Worm (Caenorhabditis elegans) whole organism, L3 larva: ENCODE measurements around the gene atln-1.

ENCODE experiments used
- R02D3.7 ChIP-seq: fragments of 150-350 bp; optimal IDR thresholded peaks from 2 replicates; lab custom pipeline; 2014; ENCODE audit warnings: missing biosample characterization, missing genetic modification characterization
- ZK546.5 ChIP-seq: sonication (generic microtip); optimal IDR thresholded peaks from 2 replicates; lab custom pipeline; 2017; ENCODE audit warnings: missing biosample characterization, missing genetic modification characterization
- aly-2 ChIP-seq: fragments of 150-350 bp; optimal IDR thresholded peaks from 2 replicates; lab custom pipeline; 2014; ENCODE audit warnings: missing biosample characterization, missing genetic modification characterization
- ama-1 ChIP-seq: fragments of 150-350 bp; optimal IDR thresholded peaks from 2 replicates; lab custom pipeline; 2018
- ceh-16 ChIP-seq: sonication (generic microtip); optimal IDR thresholded peaks from 2 replicates; lab custom pipeline; 2017; ENCODE audit warnings: missing biosample characterization, missing genetic modification characterization
- egl-27 ChIP-seq: sonication (generic microtip); optimal IDR thresholded peaks from 4 replicates; lab custom pipeline; 2017; ENCODE audit warnings: missing biosample characterization, missing genetic modification reagents, missing genetic modification characterization
- egl-5 ChIP-seq: fragments of 150-350 bp; optimal IDR thresholded peaks from 2 replicates; lab custom pipeline; 2017; ENCODE audit warnings: missing biosample characterization, missing genetic modification reagents, missing genetic modification characterization, inconsistent platforms
- elt-1 ChIP-seq: fragments of 150-350 bp; optimal IDR thresholded peaks from 2 replicates; lab custom pipeline; 2014; ENCODE audit warnings: missing biosample characterization, missing genetic modification characterization
- elt-2 ChIP-seq: sonication (generic microtip); optimal IDR thresholded peaks from 2 replicates; lab custom pipeline; 2016; ENCODE audit warnings: missing genetic modification reagents, mild to moderate bottlenecking, missing genetic modification characterization, missing compliant biosample characterization
- elt-3 ChIP-seq, 3 experiments: fragments of 150-350 bp in 1 of 3; sonication (generic microtip) in 2 of 3; optimal IDR thresholded peaks; 2 replicates in 2 of 3; 4 replicates in 1 of 3; lab custom pipeline; 2014 to 2017; ENCODE audit warnings: missing biosample characterization in 3 of 3, missing genetic modification characterization in 3 of 3
- eor-1 ChIP-seq, 2 experiments: fragments of 150-350 bp; optimal IDR thresholded peaks; 2 replicates each; lab custom pipeline; 2014 to 2018; ENCODE audit warnings: missing biosample characterization in 2 of 2, missing genetic modification characterization in 2 of 2
- fkh-10 ChIP-seq: sonication (generic microtip); optimal IDR thresholded peaks from 2 replicates; lab custom pipeline; 2017; ENCODE audit warnings: missing biosample characterization, missing genetic modification reagents, missing genetic modification characterization
- fkh-2 ChIP-seq: fragments of 150-350 bp; optimal IDR thresholded peaks from 2 replicates; lab custom pipeline; 2014; ENCODE audit warnings: missing biosample characterization, missing genetic modification reagents, missing genetic modification characterization
- fos-1 ChIP-seq: fragments of 150-350 bp; optimal IDR thresholded peaks from 2 replicates; lab custom pipeline; 2014; ENCODE audit warnings: missing biosample characterization, missing genetic modification characterization
- hmg-11 ChIP-seq: sonication (generic microtip); optimal IDR thresholded peaks from 2 replicates; lab custom pipeline; 2016; ENCODE audit warnings: missing genetic modification characterization, missing compliant biosample characterization
- jun-1 ChIP-seq: fragments of 150-350 bp; optimal IDR thresholded peaks from 2 replicates; lab custom pipeline; 2014; ENCODE audit warnings: missing biosample characterization, missing genetic modification reagents, missing genetic modification characterization
- lin-15B ChIP-seq: fragments of 150-350 bp; optimal IDR thresholded peaks from 2 replicates; lab custom pipeline; 2014; ENCODE audit warnings: missing biosample characterization, missing genetic modification characterization
- lin-39 ChIP-seq: fragments of 150-350 bp; optimal IDR thresholded peaks from 2 replicates; lab custom pipeline; 2018; ENCODE audit warnings: missing biosample characterization, missing genetic modification reagents, missing genetic modification characterization
- lsy-12 ChIP-seq: sonication (generic microtip); optimal IDR thresholded peaks from 2 replicates; lab custom pipeline; 2016; ENCODE audit warnings: mild to moderate bottlenecking, missing genetic modification characterization, missing compliant biosample characterization
- mdl-1 ChIP-seq: fragments of 150-350 bp; optimal IDR thresholded peaks from 2 replicates; lab custom pipeline; 2014; ENCODE audit warnings: missing biosample characterization, missing genetic modification characterization
- mml-1 ChIP-seq: fragments of 150-350 bp; sonication (generic microtip); optimal IDR thresholded peaks from 3 replicates; lab custom pipeline; 2014; ENCODE audit warnings: missing biosample characterization, missing genetic modification characterization
- nfya-1 ChIP-seq: sonication (generic microtip); optimal IDR thresholded peaks from 2 replicates; lab custom pipeline; 2017; ENCODE audit warnings: missing genetic modification characterization, mild to moderate bottlenecking, missing compliant biosample characterization, antibody characterized with exemption, moderate library complexity; ENCODE audit not compliant: insufficient read depth
- nhr-12 ChIP-seq: fragments of 150-350 bp; optimal IDR thresholded peaks from 2 replicates; lab custom pipeline; 2014; ENCODE audit warnings: missing biosample characterization, missing genetic modification characterization
- nhr-23 ChIP-seq: fragments of 150-350 bp; optimal IDR thresholded peaks from 2 replicates; lab custom pipeline; 2014; ENCODE audit warnings: missing biosample characterization, missing genetic modification reagents, missing genetic modification characterization
- nhr-237 ChIP-seq: fragments of 150-350 bp; optimal IDR thresholded peaks from 2 replicates; lab custom pipeline; 2014; ENCODE audit warnings: missing biosample characterization, missing genetic modification characterization
- nhr-25 ChIP-seq: sonication (generic microtip); optimal IDR thresholded peaks from 2 replicates; lab custom pipeline; 2017; ENCODE audit warnings: missing biosample characterization, missing genetic modification characterization
- nhr-28 ChIP-seq: fragments of 150-350 bp; optimal IDR thresholded peaks from 2 replicates; lab custom pipeline; 2014; ENCODE audit warnings: missing biosample characterization, missing genetic modification characterization
- nhr-43 ChIP-seq: sonication (generic microtip); optimal IDR thresholded peaks from 2 replicates; lab custom pipeline; 2016; ENCODE audit warnings: mild to moderate bottlenecking, missing genetic modification characterization, missing compliant biosample characterization; ENCODE audit not compliant: poor library complexity, severe bottlenecking
- nhr-67 ChIP-seq: fragments of 150-350 bp; optimal IDR thresholded peaks from 2 replicates; lab custom pipeline; 2014; ENCODE audit warnings: missing biosample characterization, missing genetic modification characterization
- nhr-76 ChIP-seq: fragments of 150-350 bp; sonication (generic microtip); optimal IDR thresholded peaks from 5 replicates; lab custom pipeline; 2014; ENCODE audit warnings: missing biosample characterization, missing genetic modification characterization
- nhr-77 ChIP-seq: fragments of 150-350 bp; optimal IDR thresholded peaks from 2 replicates; lab custom pipeline; 2014; ENCODE audit warnings: missing biosample characterization, missing genetic modification characterization
- pha-4 ChIP-seq: fragments of 150-350 bp; optimal IDR thresholded peaks from 2 replicates; lab custom pipeline; 2014; ENCODE audit warnings: missing biosample characterization, missing genetic modification reagents, missing genetic modification characterization
- pqm-1 ChIP-seq: fragments of 150-350 bp; optimal IDR thresholded peaks from 2 replicates; lab custom pipeline; 2017; ENCODE audit warnings: missing biosample characterization, missing genetic modification characterization, inconsistent platforms
- skn-1 ChIP-seq: fragments of 150-350 bp; optimal IDR thresholded peaks from 2 replicates; lab custom pipeline; 2014; ENCODE audit warnings: missing biosample characterization, missing genetic modification characterization
- tbx-2 ChIP-seq: sonication (generic microtip); optimal IDR thresholded peaks from 2 replicates; lab custom pipeline; 2016; ENCODE audit warnings: mild to moderate bottlenecking, missing genetic modification characterization, missing compliant biosample characterization
- unc-39 ChIP-seq: sonication (generic microtip); optimal IDR thresholded peaks from 4 replicates; lab custom pipeline; 2017; ENCODE audit warnings: missing biosample characterization, missing genetic modification characterization
- ztf-11 ChIP-seq: fragments of 150-350 bp; optimal IDR thresholded peaks from 2 replicates; lab custom pipeline; 2014; ENCODE audit warnings: missing biosample characterization, missing genetic modification characterization

Gene atln-1

DNA sequence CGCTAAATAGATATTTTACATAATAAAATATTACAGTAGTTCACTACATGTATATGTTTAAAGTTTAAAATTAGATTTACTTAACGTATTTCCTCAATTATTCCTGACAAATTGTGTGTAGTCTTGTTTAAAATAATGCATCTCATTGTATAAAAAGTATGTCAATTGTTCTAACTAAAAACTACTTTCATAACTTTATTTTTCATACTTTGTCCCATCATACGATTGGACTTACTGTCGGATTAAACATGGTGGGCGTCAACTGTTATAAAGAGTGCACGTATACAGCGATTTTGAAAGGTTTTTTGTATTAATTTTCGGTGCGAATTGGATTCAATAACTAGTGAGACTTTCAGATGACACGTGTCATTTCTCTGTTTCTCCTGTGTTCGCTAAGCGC, 15.2 kb downstream of the atln-1 start, which contains the start of gene Y54G2A.32:
Y54G2A.32 (plus strand) TSS at position 301 of the 400 bp plus-strand sequence.
- TF ChIP-seq hmg-11 (tag; lab: Kevin White, UChicago) = no peak

DNA sequence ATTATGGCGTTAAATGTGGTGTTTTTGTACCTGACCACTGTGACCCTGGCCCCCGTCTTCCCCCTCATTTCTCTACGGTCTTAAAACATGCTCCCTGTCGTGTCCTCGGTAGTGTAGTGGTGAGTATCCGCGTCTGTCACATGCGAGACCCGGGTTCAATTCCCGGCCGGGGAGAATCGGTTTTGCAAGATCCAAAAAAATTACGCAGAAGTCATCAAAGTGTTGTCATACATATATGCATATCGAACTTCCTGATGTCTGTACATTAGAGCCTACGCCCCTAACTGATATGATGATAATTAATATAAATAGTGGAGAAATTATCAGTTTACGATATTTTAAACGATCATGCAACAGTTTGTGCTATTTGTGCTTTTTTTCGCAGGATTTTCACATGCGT, 17.0 kb downstream of the atln-1 start, which contains the start of gene Y54G2A.45:
Y54G2A.45 (plus strand) TSS at position 333 of the 400 bp plus-strand sequence.
- peak; percentile 10 for TF ChIP-seq lin-39 (tag; lab: Kevin White, UChicago)
- TF ChIP-seq elt-1 (tag; lab: Kevin White, UChicago) = no peak
- TF ChIP-seq hmg-11 (tag; lab: Kevin White, UChicago) = peak; percentile 30
- no peak for TF ChIP-seq nhr-237 (tag; lab: Kevin White, UChicago)
- TF ChIP-seq jun-1 (tag; lab: Kevin White, UChicago) = peak; percentile 64
- TF ChIP-seq skn-1 (tag; lab: Kevin White, UChicago) = peak; percentile 83
- TF ChIP-seq nfya-1 = peak; percentile 31
- TF ChIP-seq egl-5 (tag; lab: Kevin White, UChicago) = no peak
- no peak for TF ChIP-seq fkh-2
- TF ChIP-seq pha-4 = peak; percentile 40
- peak; percentile 31 for TF ChIP-seq nhr-43 (tag; lab: Kevin White, UChicago)
- TF ChIP-seq pqm-1 (tag; lab: Kevin White, UChicago) = peak; percentile 81
- TF ChIP-seq tbx-2 (tag; lab: Kevin White, UChicago) = peak; percentile 29
- no peak for TF ChIP-seq nhr-76
- TF ChIP-seq elt-3 (tag; optimal IDR thresholded peaks at IDR 0.05; lab: Kevin White, UChicago) = no peak
- no peak for TF ChIP-seq nhr-67 (tag; lab: Kevin White, UChicago)
- TF ChIP-seq ama-1 (lab: Kevin White, UChicago) = no peak
- TF ChIP-seq nhr-77 (tag; lab: Kevin White, UChicago) = no peak
- no peak for TF ChIP-seq nhr-23
- TF ChIP-seq lsy-12 (tag; lab: Kevin White, UChicago) = peak; percentile 24
- TF ChIP-seq elt-2 (tag; lab: Kevin White, UChicago) = peak; percentile 89
- TF ChIP-seq lin-15B (tag; lab: Kevin White, UChicago) = peak; percentile 6
- TF ChIP-seq egl-27 (tag; lab: Kevin White, UChicago) = no peak
- no peak for TF ChIP-seq fos-1 (tag; lab: Kevin White, UChicago)
- TF ChIP-seq ZK546.5 = no peak

DNA sequence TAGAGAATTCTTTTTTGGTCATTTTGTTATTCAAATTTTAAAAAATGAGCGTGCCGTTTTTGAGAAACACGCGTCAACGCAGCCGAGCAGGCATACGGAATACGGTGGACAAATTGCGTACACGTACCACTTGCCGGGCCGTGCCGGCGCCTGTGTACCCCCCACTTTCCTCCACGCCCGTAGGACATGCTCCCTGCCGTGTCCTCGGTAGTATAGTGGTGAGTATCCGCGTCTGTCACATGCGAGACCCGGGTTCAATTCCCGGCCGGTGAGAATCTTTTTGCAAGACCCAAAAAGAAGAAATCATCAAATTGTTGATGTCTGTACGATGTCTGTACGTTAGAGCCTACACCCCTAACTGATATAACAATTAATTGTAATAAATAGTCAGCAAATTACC, 19.7 kb downstream of the atln-1 start:
- no peak for TF ChIP-seq unc-39
- TF ChIP-seq nfya-1 = no peak

DNA sequence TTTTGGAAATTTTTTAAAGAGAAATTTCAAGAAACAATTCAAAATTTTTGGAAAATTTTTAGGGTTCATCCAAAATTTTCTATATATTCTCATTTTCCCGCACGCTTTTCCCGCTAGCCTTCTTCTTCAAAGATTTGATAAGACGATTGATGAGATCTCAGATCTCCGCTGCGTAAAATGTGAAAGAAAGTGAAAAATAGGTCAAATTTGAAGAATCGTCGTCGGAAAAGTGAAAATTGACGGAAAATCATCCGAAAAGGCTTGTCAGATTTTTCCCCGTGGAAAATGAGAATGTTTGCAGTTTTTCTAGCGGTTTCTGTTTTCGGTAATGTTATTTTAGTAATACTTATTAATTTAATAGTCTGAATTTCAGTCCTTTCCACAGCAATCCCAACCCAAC, 20.7 kb downstream of the atln-1 start, which contains the start of gene Y54G2A.76:
Y54G2A.76 (plus strand) TSS at position 203 of the 400 bp plus-strand sequence.
- TF ChIP-seq nhr-23 (peak; percentile 32), fkh-10 (no peak)

DNA sequence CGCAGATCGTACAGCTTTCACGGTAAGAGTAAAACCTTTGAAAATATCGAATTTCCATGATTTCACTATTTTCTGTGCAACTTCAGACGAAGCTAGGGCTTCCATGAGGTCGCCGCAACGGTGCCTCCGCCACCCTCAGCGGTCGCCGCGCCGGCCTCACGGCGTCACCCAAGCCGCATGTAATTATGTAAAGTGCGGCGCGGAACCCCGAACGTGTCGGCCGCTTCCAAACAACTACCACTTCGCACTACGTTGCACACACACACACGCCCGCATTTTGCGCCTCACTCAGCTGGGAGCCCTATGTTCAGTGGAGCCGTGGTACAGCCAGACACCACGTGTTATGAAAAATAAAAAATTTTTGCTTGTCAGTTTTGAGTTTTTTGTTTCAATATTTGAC, 28.5 kb downstream of the atln-1 start:
- no peak for TF ChIP-seq nfya-1
- TF ChIP-seq nhr-12 (tag; lab: Kevin White, UChicago) = no peak

DNA sequence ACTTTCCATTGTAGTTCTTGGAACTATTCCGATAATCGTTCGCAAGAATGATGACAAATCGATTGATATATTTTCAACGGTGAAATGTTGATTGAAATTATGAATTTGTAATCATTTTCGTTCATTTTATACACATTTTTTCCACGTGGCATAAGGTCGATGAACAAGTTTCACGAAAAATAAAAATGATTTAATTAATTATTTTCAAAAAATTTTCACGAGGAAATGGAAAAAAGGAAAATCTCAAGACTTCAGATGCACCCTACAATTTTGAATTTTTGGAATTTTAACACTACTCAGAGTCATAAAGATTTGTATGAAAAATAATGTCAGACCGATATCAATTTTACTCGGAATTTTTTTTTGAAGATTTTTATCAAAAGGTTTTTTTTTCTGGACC, 31.1 kb downstream of the atln-1 start, which contains the start of gene Y54G2A.13:
Y54G2A.13 (minus strand) TSS at position 101 of the 400 bp plus-strand sequence.
- TF ChIP-seq lsy-12 (tag; lab: Kevin White, UChicago) (no peak), nhr-28 (no peak), elt-3 (tag; optimal IDR thresholded peaks at IDR 0.05; lab: Kevin White, UChicago) (no peak), aly-2 (tag; lab: Kevin White, UChicago) (no peak), nhr-23 (no peak), R02D3.7 (tag; lab: Kevin White, UChicago) (no peak), jun-1 (tag; lab: Kevin White, UChicago) (no peak), ceh-16 (no peak), ztf-11 (tag; lab: Kevin White, UChicago) (no peak), pqm-1 (tag; lab: Kevin White, UChicago) (no peak), hmg-11 (tag; lab: Kevin White, UChicago) (no peak), mml-1 (tag; lab: Kevin White, UChicago) (no peak), elt-1 (tag; lab: Kevin White, UChicago) (no peak), pha-4 (no peak), eor-1 (tag; optimal IDR thresholded peaks at IDR 0.05; lab: Kevin White, UChicago) (no peak), nhr-25 (tag; lab: Kevin White, UChicago) (no peak), unc-39 (no peak), fos-1 (tag; lab: Kevin White, UChicago) (no peak), mdl-1 (no peak)
